Worm (Caenorhabditis elegans) whole organism, young adult: ENCODE measurements around the gene C06E8.5.

ENCODE experiments used
- B0035.1 ChIP-seq: sonication (generic microtip); optimal IDR thresholded peaks from 2 replicates; lab custom pipeline; 2016; ENCODE audit warnings: missing genetic modification characterization, mild to moderate bottlenecking, missing compliant biosample characterization, missing genotype, missing genetic modification reagents
- C06A6.2 ChIP-seq: fragments of 200-800 bp; sonication (Bioruptor generic); conservative IDR thresholded peaks from 2 replicates; pipeline ENCODE4 v1.3.6; 2022; ENCODE audit warnings: missing genetic modification characterization, missing compliant biosample characterization
- C17E4.6 ChIP-seq: fragments of 200-800 bp; sonication (Bioruptor generic); IDR thresholded peaks from 2 replicates; pipeline ENCODE4 v1.3.6; 2022; ENCODE audit warnings: missing genetic modification reagents, missing genetic modification characterization, missing compliant biosample characterization
- D2030.7 ChIP-seq: fragments of 200-800 bp; sonication (Bioruptor generic); IDR thresholded peaks from 2 replicates; pipeline ENCODE4 v1.3.6; 2022; ENCODE audit warnings: missing genetic modification reagents, missing genetic modification characterization, missing compliant biosample characterization
- F37B4.10 ChIP-seq: fragments of 200-800 bp; sonication (Bioruptor generic); IDR thresholded peaks from 2 replicates; pipeline ENCODE4 v1.3.6; 2022; ENCODE audit warnings: missing genetic modification characterization, missing compliant biosample characterization
- F39B2.1 ChIP-seq: fragments of 200-800 bp; sonication (Bioruptor generic); IDR thresholded peaks from 2 replicates; pipeline ENCODE4 v1.3.6; 2022; ENCODE audit warnings: missing genetic modification reagents, missing genetic modification characterization, missing compliant biosample characterization
- F49E8.2 ChIP-seq: sonication (generic microtip); optimal IDR thresholded peaks from 3 replicates; lab custom pipeline; 2017; ENCODE audit warnings: missing genetic modification characterization, mild to moderate bottlenecking, missing compliant biosample characterization, antibody characterized with exemption, moderate library complexity; ENCODE audit not compliant: insufficient read depth
- F55B11.4 ChIP-seq: sonication (generic microtip); optimal IDR thresholded peaks from 2 replicates; lab custom pipeline; 2016; ENCODE audit warnings: missing compliant biosample characterization, missing genetic modification characterization, borderline replicate concordance; ENCODE audit not compliant: insufficient read depth
- F57C9.4 ChIP-seq: sonication (generic microtip); optimal IDR thresholded peaks from 2 replicates; lab custom pipeline; 2017; ENCODE audit warnings: mild to moderate bottlenecking, missing genetic modification characterization, missing compliant biosample characterization
- Y53F4B.3 ChIP-seq: fragments of 200-800 bp; sonication (Bioruptor generic); IDR thresholded peaks from 2 replicates; pipeline ENCODE4 v1.3.6; 2022; ENCODE audit warnings: missing genetic modification reagents, missing genetic modification characterization, missing compliant biosample characterization
- Y56A3A.18 ChIP-seq: fragments of 200-800 bp; sonication (Bioruptor generic); IDR thresholded peaks from 2 replicates; pipeline ENCODE4 v1.3.6; 2022; ENCODE audit warnings: missing genetic modification reagents, missing genetic modification characterization, missing compliant biosample characterization
- Y67H2A.10 ChIP-seq: fragments of 200-800 bp; sonication (Bioruptor generic); conservative IDR thresholded peaks from 2 replicates; pipeline ENCODE4 v1.3.6; 2022; ENCODE audit warnings: missing genetic modification reagents, missing genetic modification characterization, missing compliant biosample characterization
- Y95B8A.8 ChIP-seq: fragments of 200-800 bp; sonication (Bioruptor generic); IDR thresholded peaks from 2 replicates; pipeline ENCODE4 v1.3.6; 2022; ENCODE audit warnings: missing genetic modification reagents, missing genetic modification characterization, missing compliant biosample characterization
- ZK185.1 ChIP-seq: sonication (generic microtip); optimal IDR thresholded peaks from 2 replicates; lab custom pipeline; 2016; ENCODE audit warnings: mild to moderate bottlenecking, missing genetic modification characterization, missing compliant biosample characterization; ENCODE audit not compliant: poor library complexity, severe bottlenecking
- ama-1 ChIP-seq, 3 experiments: fragments of 150-350 bp in 1 of 3; sonication (generic microtip) in 2 of 3; optimal IDR thresholded peaks; 2 replicates each; lab custom pipeline; 2014 to 2018; ENCODE audit warnings: missing biosample characterization in 2 of 3, missing genetic modification characterization in 2 of 3, missing genetic modification reagents in 2 of 3
- atf-7 ChIP-seq: sonication (generic microtip); optimal IDR thresholded peaks from 2 replicates; lab custom pipeline; 2017; ENCODE audit warnings: mild to moderate bottlenecking, missing genetic modification characterization, missing compliant biosample characterization
- attf-3 ChIP-seq: fragments of 200-800 bp; sonication (Bioruptor generic); conservative IDR thresholded peaks from 2 replicates; pipeline ENCODE4 v1.3.6; 2022; ENCODE audit warnings: missing genetic modification reagents, missing genetic modification characterization, missing compliant biosample characterization
- bed-2 ChIP-seq: fragments of 200-800 bp; sonication (Bioruptor generic); IDR thresholded peaks from 2 replicates; pipeline ENCODE4 v1.3.6; 2022; ENCODE audit warnings: missing genetic modification reagents, missing genetic modification characterization, missing compliant biosample characterization
- cebp-1 ChIP-seq, 2 experiments: fragments of 200-800 bp in 1 of 2; sonication (Bioruptor generic) in 1 of 2; sonication (generic microtip) in 1 of 2; IDR thresholded peaks in 1 of 2; optimal IDR thresholded peaks in 1 of 2; 2 replicates each; pipeline versions ENCODE4 v1.3.6 to Lab custom; 2017 to 2022; ENCODE audit warnings: missing compliant biosample characterization in 2 of 2, missing genetic modification characterization in 2 of 2, mild to moderate bottlenecking in 1 of 2, missing genetic modification reagents in 1 of 2, moderate library complexity in 1 of 2
- ceh-27 ChIP-seq: fragments of 200-800 bp; sonication (Bioruptor generic); optimal IDR thresholded peaks from 2 replicates; lab custom pipeline; 2018; ENCODE audit warnings: mild to moderate bottlenecking, missing genetic modification characterization, moderate library complexity, missing compliant biosample characterization
- chd-7 ChIP-seq: sonication (generic microtip); optimal IDR thresholded peaks from 2 replicates; lab custom pipeline; 2016; ENCODE audit warnings: mild to moderate bottlenecking, missing genetic modification characterization, moderate library complexity, missing compliant biosample characterization
- egl-44 ChIP-seq: fragments of 200-800 bp; sonication (Bioruptor generic); IDR thresholded peaks from 2 replicates; pipeline ENCODE4 v1.3.6; 2022; ENCODE audit warnings: missing genetic modification reagents, missing genetic modification characterization, missing compliant biosample characterization
- egrh-3 ChIP-seq: fragments of 200-800 bp; sonication (Bioruptor generic); IDR thresholded peaks from 2 replicates; pipeline ENCODE4 v1.3.6; 2022; ENCODE audit warnings: missing genetic modification reagents, missing genetic modification characterization, missing compliant biosample characterization
- gei-17 ChIP-seq: fragments of 200-800 bp; sonication (Bioruptor generic); optimal IDR thresholded peaks from 2 replicates; lab custom pipeline; 2018; ENCODE audit warnings: mild to moderate bottlenecking, missing genetic modification characterization, missing compliant biosample characterization
- him-1 ChIP-seq: sonication (generic microtip); optimal IDR thresholded peaks from 2 replicates; lab custom pipeline; 2016; ENCODE audit warnings: missing genotype, missing genetic modification reagents, missing genetic modification characterization, missing compliant biosample characterization
- hmg-1.2 ChIP-seq: fragments of 200-800 bp; sonication (Bioruptor generic); IDR thresholded peaks from 2 replicates; pipeline ENCODE4 v1.3.6; 2022; ENCODE audit warnings: missing genetic modification reagents, missing genetic modification characterization, missing compliant biosample characterization
- hmg-20 ChIP-seq: fragments of 200-800 bp; sonication (Bioruptor generic); IDR thresholded peaks from 2 replicates; pipeline ENCODE4 v1.3.6; 2022; ENCODE audit warnings: missing genetic modification reagents, missing genetic modification characterization, missing compliant biosample characterization
- hsf-1 ChIP-seq: fragments of 200-800 bp; sonication (Bioruptor generic); IDR thresholded peaks from 2 replicates; pipeline ENCODE4 v1.3.6; 2022; ENCODE audit warnings: missing genetic modification reagents, missing genetic modification characterization, missing compliant biosample characterization
- let-607 ChIP-seq, 2 experiments: fragments of 200-800 bp in 1 of 2; sonication (Bioruptor generic) in 1 of 2; sonication (generic microtip) in 1 of 2; optimal IDR thresholded peaks; 2 replicates each; lab custom pipeline; 2016 to 2018; ENCODE audit warnings: mild to moderate bottlenecking in 2 of 2, missing compliant biosample characterization in 2 of 2, missing genetic modification characterization in 2 of 2, moderate library complexity in 2 of 2, missing genotype in 1 of 2
- lin-26 ChIP-seq: fragments of 200-800 bp; sonication (Bioruptor generic); IDR thresholded peaks from 2 replicates; pipeline ENCODE4 v1.3.6; 2022; ENCODE audit warnings: missing genetic modification reagents, missing genetic modification characterization, missing compliant biosample characterization
- lir-1 ChIP-seq: fragments of 200-800 bp; sonication (Bioruptor generic); conservative IDR thresholded peaks from 2 replicates; pipeline ENCODE4 v1.3.6; 2022; ENCODE audit warnings: missing genetic modification reagents, missing genetic modification characterization, missing compliant biosample characterization
- madf-10 ChIP-seq: sonication (generic microtip); optimal IDR thresholded peaks from 2 replicates; lab custom pipeline; 2016; ENCODE audit warnings: mild to moderate bottlenecking, missing genetic modification characterization, missing compliant biosample characterization
- madf-6 ChIP-seq: fragments of 200-800 bp; sonication (Bioruptor generic); IDR thresholded peaks from 2 replicates; pipeline ENCODE4 v1.3.6; 2022; ENCODE audit warnings: missing genetic modification reagents, missing genetic modification characterization, missing compliant biosample characterization
- mcd-1 ChIP-seq: fragments of 200-800 bp; sonication (Bioruptor generic); IDR thresholded peaks from 2 replicates; pipeline ENCODE4 v1.3.6; 2022; ENCODE audit warnings: missing genetic modification reagents, missing genetic modification characterization, missing compliant biosample characterization
- nfya-1 ChIP-seq: sonication (generic microtip); optimal IDR thresholded peaks from 2 replicates; lab custom pipeline; 2017; ENCODE audit warnings: antibody characterized with exemption, missing compliant biosample characterization, missing genetic modification characterization, borderline replicate concordance; ENCODE audit not compliant: insufficient read depth
- nfya-2 ChIP-seq: fragments of 200-800 bp; sonication (Bioruptor generic); IDR thresholded peaks from 2 replicates; pipeline ENCODE4 v1.3.6; 2022; ENCODE audit warnings: missing genetic modification reagents, missing genetic modification characterization, missing compliant biosample characterization
- nfyb-1 ChIP-seq: fragments of 200-800 bp; sonication (Bioruptor generic); IDR thresholded peaks from 2 replicates; pipeline ENCODE4 v1.3.6; 2022; ENCODE audit warnings: missing genetic modification reagents, missing genetic modification characterization, missing compliant biosample characterization
- nhr-80 ChIP-seq: sonication (generic microtip); optimal IDR thresholded peaks from 2 replicates; lab custom pipeline; 2016; ENCODE audit warnings: missing genetic modification characterization, missing compliant biosample characterization
- pbrm-1 ChIP-seq: fragments of 200-800 bp; sonication (Bioruptor generic); IDR thresholded peaks from 2 replicates; pipeline ENCODE4 v1.3.6; 2022; ENCODE audit warnings: missing genetic modification reagents, missing genetic modification characterization, missing compliant biosample characterization
- sea-2 ChIP-seq: fragments of 200-800 bp; sonication (Bioruptor generic); IDR thresholded peaks from 2 replicates; pipeline ENCODE4 v1.3.6; 2022; ENCODE audit warnings: missing genetic modification characterization, missing compliant biosample characterization
- somi-1 ChIP-seq: fragments of 200-800 bp; sonication (Bioruptor generic); optimal IDR thresholded peaks from 2 replicates; lab custom pipeline; 2018; ENCODE audit warnings: mild to moderate bottlenecking, missing genetic modification characterization, missing compliant biosample characterization
- unc-62 ChIP-seq: fragments of 150-350 bp; optimal IDR thresholded peaks from 2 replicates; lab custom pipeline; 2014; ENCODE audit warnings: missing biosample characterization, missing genetic modification reagents, missing genetic modification characterization
- zfh-2 ChIP-seq: fragments of 200-800 bp; sonication (Bioruptor generic); conservative IDR thresholded peaks from 2 replicates; pipeline ENCODE4 v1.3.6; 2022; ENCODE audit warnings: missing genetic modification reagents, missing genetic modification characterization, missing compliant biosample characterization
- ztf-18 ChIP-seq: sonication (generic microtip); optimal IDR thresholded peaks from 2 replicates; lab custom pipeline; 2016; ENCODE audit warnings: missing genotype, mild to moderate bottlenecking, missing genetic modification characterization, missing compliant biosample characterization
- ztf-3 ChIP-seq: fragments of 200-800 bp; sonication (Bioruptor generic); optimal IDR thresholded peaks from 2 replicates; lab custom pipeline; 2018; ENCODE audit warnings: mild to moderate bottlenecking, missing genetic modification characterization, missing compliant biosample characterization

C06E8.5 gene

ce11 chrIII:6961937-6962504, 43.2 kb downstream of the C06E8.5 start, which contains the start of the genes rpn-6.1 and F57B9.1:
TSS of gene rpn-6.1 (minus strand) at chrIII:6962001.
TSS of gene F57B9.1 (plus strand) at chrIII:6962090.
- TF ChIP-seq ZK185.1 = peak; percentile 13
- peak; percentile 23 for TF ChIP-seq nhr-80 (tag; lab: Kevin White, UChicago)
- TF ChIP-seq mcd-1 (GFP tag; lab: Robert Waterston, UW) = no peak
- 0 out of 2 replicates have a peak, but pooled peaks have one; percentile 12 for TF ChIP-seq hmg-1.2 (GFP tag; lab: Robert Waterston, UW)
- TF ChIP-seq cebp-1 (GFP tag; IDR thresholded peaks at IDR 0.05; lab: Robert Waterston, UW) = no peak
- TF ChIP-seq cebp-1 (tag; optimal IDR thresholded peaks at IDR 0.05; lab: Kevin White, UChicago) = peak; percentile 22
- no peak for TF ChIP-seq zfh-2 (GFP tag; lab: Robert Waterston, UW)
- TF ChIP-seq, all 124 proteins: peak for 4

ce11 chrIII:6961167-6961566, 44.1 kb downstream of the C06E8.5 start:
- TF ChIP-seq Y53F4B.3 (GFP tag; lab: Robert Waterston, UW) = no peak
- TF ChIP-seq sea-2 (GFP tag; lab: Robert Waterston, UW) = no peak
- 0 out of 2 replicates have a peak, but pooled peaks have one; percentile 27 for TF ChIP-seq Y67H2A.10
- peak; percentile 13 for TF ChIP-seq F49E8.2
- TF ChIP-seq atf-7 (tag; lab: Kevin White, UChicago) = no peak
- no peak for TF ChIP-seq let-607 (tag; optimal IDR thresholded peaks at IDR 0.05; lab: Kevin White, UChicago)
- no peak for TF ChIP-seq Y56A3A.18 (GFP tag; lab: Robert Waterston, UW)
- TF ChIP-seq F39B2.1 (GFP tag; lab: Robert Waterston, UW) = no peak
- peak; percentile 36; the same call in 1 of the 2 replicates for TF ChIP-seq lir-1 (GFP tag; lab: Robert Waterston, UW)
- TF ChIP-seq egl-44 (GFP tag; lab: Robert Waterston, UW) = no peak
- no peak for TF ChIP-seq nfya-2 (GFP tag; lab: Robert Waterston, UW)
- no peak for TF ChIP-seq egrh-3 (GFP tag; lab: Robert Waterston, UW)
- no peak for TF ChIP-seq hsf-1 (GFP tag; lab: Robert Waterston, UW)
- TF ChIP-seq ceh-27 (GFP tag; lab: Kevin White, UChicago) = no peak
- TF ChIP-seq C06A6.2 = no peak
- peak; percentile 69 for TF ChIP-seq D2030.7 (GFP tag; lab: Robert Waterston, UW)
- TF ChIP-seq ama-1 (optimal IDR thresholded peaks at IDR 0.05; lab: Kevin White, UChicago) = no peak
- no peak for TF ChIP-seq ama-1 (GFP tag; optimal IDR thresholded peaks at IDR 0.05; lab: Kevin White, UChicago)
- TF ChIP-seq hmg-20 (GFP tag; lab: Robert Waterston, UW) = no peak
- no peak for TF ChIP-seq F57C9.4
- no peak for TF ChIP-seq chd-7
- no peak for TF ChIP-seq somi-1 (GFP tag; lab: Kevin White, UChicago)
- TF ChIP-seq Y95B8A.8 = 0 out of 2 replicates have a peak, but pooled peaks have one; percentile 7
- no peak for TF ChIP-seq F37B4.10 (GFP tag; lab: Robert Waterston, UW)
- no peak for TF ChIP-seq F55B11.4
- no peak for TF ChIP-seq madf-10
- no peak for TF ChIP-seq gei-17 (GFP tag; lab: Kevin White, UChicago)
- TF ChIP-seq nfya-1 (tag; lab: Kevin White, UChicago) = no peak
- no peak for TF ChIP-seq nfyb-1
- TF ChIP-seq lin-26 = no peak
- no peak for TF ChIP-seq pbrm-1 (GFP tag; lab: Robert Waterston, UW)
- TF ChIP-seq B0035.1 = no peak
- no peak for TF ChIP-seq bed-2
- TF ChIP-seq unc-62 (GFP tag; lab: Kevin White, UChicago) = no peak
- TF ChIP-seq attf-3 = peak; percentile 71
- no peak for TF ChIP-seq ztf-3 (GFP tag; lab: Kevin White, UChicago)
- no peak for TF ChIP-seq ztf-18 (tag; lab: Kevin White, UChicago)
- TF ChIP-seq C17E4.6 (GFP tag; lab: Robert Waterston, UW) = no peak
- peak; percentile 95 for TF ChIP-seq madf-6
- TF ChIP-seq him-1 (tag; lab: Kevin White, UChicago) = peak; percentile 86
